Fruit fly (Drosophila melanogaster) whole organism, adult: ENCODE data around the gene brun.

Source experiments
- CG11617 ChIP-seq: fragments of 200-800 bp; sonication (Bioruptor generic); optimal IDR thresholded peaks from 2 replicates; lab custom pipeline; 2017; ENCODE audit warnings: mild to moderate bottlenecking, missing biosample characterization, missing genetic modification reagents, missing genetic modification characterization
- CG12768 ChIP-seq: fragments of 200-800 bp; sonication (Bioruptor generic); optimal IDR thresholded peaks from 2 replicates; lab custom pipeline; 2017; ENCODE audit warnings: missing biosample characterization, missing genetic modification characterization, mild to moderate bottlenecking, moderate library complexity, missing genetic modification reagents
- CG14711 ChIP-seq: fragments of 200-800 bp; sonication (Bioruptor generic); optimal IDR thresholded peaks from 2 replicates; lab custom pipeline; 2018; ENCODE audit warnings: missing biosample characterization, mild to moderate bottlenecking, missing genetic modification characterization, moderate library complexity
- CG1620 ChIP-seq: fragments of 200-800 bp; sonication (Bioruptor generic); optimal IDR thresholded peaks from 2 replicates; lab custom pipeline; 2016; ENCODE audit warnings: missing biosample characterization, missing genetic modification characterization
- CG33017 ChIP-seq: fragments of 200-800 bp; sonication (Bioruptor generic); optimal IDR thresholded peaks from 2 replicates; lab custom pipeline; 2018; ENCODE audit warnings: missing biosample characterization, mild to moderate bottlenecking, missing genetic modification characterization, moderate library complexity
- CG5204 ChIP-seq: fragments of 200-800 bp; sonication (Bioruptor generic); optimal IDR thresholded peaks from 2 replicates; lab custom pipeline; 2016; ENCODE audit warnings: missing biosample characterization, missing genetic modification characterization
- CG7045 ChIP-seq: fragments of 200-800 bp; sonication (Bioruptor generic); optimal IDR thresholded peaks from 2 replicates; lab custom pipeline; 2017; ENCODE audit warnings: missing biosample characterization, mild to moderate bottlenecking, missing genetic modification characterization
- CG7101 ChIP-seq: fragments of 200-800 bp; sonication (Bioruptor generic); optimal IDR thresholded peaks from 2 replicates; lab custom pipeline; 2018; ENCODE audit warnings: missing biosample characterization, mild to moderate bottlenecking, missing genetic modification characterization, moderate library complexity
- Clk ChIP-seq: fragments of 200-800 bp; sonication (Bioruptor generic); optimal IDR thresholded peaks from 2 replicates; lab custom pipeline; 2017; ENCODE audit warnings: missing biosample characterization, missing genetic modification characterization
- Crg-1 ChIP-seq: fragments of 200-800 bp; sonication (Bioruptor generic); optimal IDR thresholded peaks from 2 replicates; lab custom pipeline; 2016; ENCODE audit warnings: missing biosample characterization, missing genetic modification characterization
- Hr96 ChIP-seq: fragments of 200-800 bp; sonication (Bioruptor generic); optimal IDR thresholded peaks from 2 replicates; lab custom pipeline; 2016; ENCODE audit warnings: missing biosample characterization, missing genetic modification characterization
- Mnt ChIP-seq: fragments of 200-800 bp; sonication (Bioruptor generic); optimal IDR thresholded peaks from 2 replicates; lab custom pipeline; 2016; ENCODE audit warnings: missing biosample characterization, mild to moderate bottlenecking, missing genetic modification characterization
- bab1 ChIP-seq: fragments of 200-800 bp; sonication (Bioruptor generic); optimal IDR thresholded peaks from 3 replicates; lab custom pipeline; 2019; ENCODE audit warnings: missing biosample characterization, mild to moderate bottlenecking, missing genetic modification characterization, moderate library complexity
- cic ChIP-seq: fragments of 200-800 bp; sonication (Bioruptor generic); optimal IDR thresholded peaks from 2 replicates; lab custom pipeline; 2017; ENCODE audit warnings: missing biosample characterization, mild to moderate bottlenecking, missing genetic modification characterization, moderate library complexity
- cnc ChIP-seq, 2 experiments: fragments of >200 bp; optimal IDR thresholded peaks; 2 replicates each; lab custom pipeline; 2017
- kay ChIP-seq: fragments of 200-800 bp; sonication (Bioruptor generic); peaks from one replicate; lab custom pipeline; 2016; ENCODE audit warnings: missing biosample characterization, missing genetic modification characterization, borderline replicate concordance
- ovo ChIP-seq: fragments of 200-800 bp; sonication (Bioruptor generic); optimal IDR thresholded peaks from 2 replicates; lab custom pipeline; 2016; ENCODE audit warnings: missing biosample characterization, missing genetic modification characterization
- pad ChIP-seq: fragments of 200-800 bp; sonication (Bioruptor generic); optimal IDR thresholded peaks from 3 replicates; lab custom pipeline; 2017; ENCODE audit warnings: missing biosample characterization, missing genetic modification characterization, mild to moderate bottlenecking, moderate library complexity, missing genetic modification reagents
- tj ChIP-seq: fragments of 200-800 bp; sonication (Bioruptor generic); optimal IDR thresholded peaks from 3 replicates; lab custom pipeline; 2017; ENCODE audit warnings: missing biosample characterization, mild to moderate bottlenecking, missing genetic modification characterization, moderate library complexity
- toe ChIP-seq: fragments of 200-800 bp; sonication (Bioruptor generic); optimal IDR thresholded peaks from 2 replicates; lab custom pipeline; 2016; ENCODE audit warnings: missing biosample characterization, missing genetic modification characterization

Gene brun

DNA sequence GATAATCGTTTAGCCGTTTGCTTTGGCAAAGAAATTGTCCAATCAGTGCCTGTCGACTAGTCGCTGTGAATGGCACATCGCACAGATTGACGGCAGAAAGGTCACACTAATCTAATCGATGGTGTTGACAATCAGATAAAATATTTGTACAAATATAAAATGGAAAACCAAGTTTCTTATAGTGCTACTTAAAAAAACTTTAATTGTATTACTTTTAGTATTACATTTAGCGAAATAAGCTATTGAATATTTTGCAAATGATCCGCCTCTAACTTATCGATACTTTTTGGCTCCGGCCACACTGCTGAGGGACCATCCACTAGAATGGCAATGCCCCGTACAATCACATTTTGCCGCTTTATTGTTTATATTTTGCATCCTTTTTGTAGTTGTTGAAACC is at the start of gene brun, which contains the start of gene CG2614:
brun (minus strand) TSS at position 69 of the 400 bp plus-strand sequence.
CG2614 (plus strand) TSS at position 317 of the 400 bp plus-strand sequence.
- TF ChIP-seq bab1 = peak; percentile 74
- TF ChIP-seq Hr96 (GFP tag; lab: Kevin White, UChicago) = no peak
- TF ChIP-seq CG5204 (GFP tag; lab: Kevin White, UChicago) = no peak
- TF ChIP-seq ovo = peak; percentile 2
- TF ChIP-seq cnc (optimal IDR thresholded peaks at IDR 0.05; lab: Kevin White, UChicago) = no peak
- peak; percentile 51 for TF ChIP-seq tj (GFP tag; lab: Kevin White, UChicago)
- TF ChIP-seq CG7101 = peak; percentile 78
- peak; percentile 78 for TF ChIP-seq CG1620
- TF ChIP-seq Mnt (GFP tag; lab: Kevin White, UChicago) = peak; percentile 64
- TF ChIP-seq CG33017 (tag; lab: Kevin White, UChicago) = peak; percentile 5
- peak; percentile 42 for TF ChIP-seq CG7045 (GFP tag; lab: Kevin White, UChicago)
- peak; percentile 37 for TF ChIP-seq pad (GFP tag; lab: Kevin White, UChicago)
- TF ChIP-seq kay (GFP tag; lab: Kevin White, UChicago) = no peak
- peak; percentile 79 for TF ChIP-seq toe
- peak; percentile 70 for TF ChIP-seq CG11617 (GFP tag; lab: Kevin White, UChicago)
- no peak for TF ChIP-seq cic (GFP tag; lab: Kevin White, UChicago)
- TF ChIP-seq CG12768 (GFP tag; lab: Kevin White, UChicago) = peak; percentile 49
- TF ChIP-seq Clk (GFP tag; lab: Kevin White, UChicago) = peak; percentile 41
- TF ChIP-seq Crg-1 (GFP tag; lab: Kevin White, UChicago) = peak; percentile 24
- TF ChIP-seq CG14711 (tag; lab: Kevin White, UChicago) = peak; percentile 69

DNA sequence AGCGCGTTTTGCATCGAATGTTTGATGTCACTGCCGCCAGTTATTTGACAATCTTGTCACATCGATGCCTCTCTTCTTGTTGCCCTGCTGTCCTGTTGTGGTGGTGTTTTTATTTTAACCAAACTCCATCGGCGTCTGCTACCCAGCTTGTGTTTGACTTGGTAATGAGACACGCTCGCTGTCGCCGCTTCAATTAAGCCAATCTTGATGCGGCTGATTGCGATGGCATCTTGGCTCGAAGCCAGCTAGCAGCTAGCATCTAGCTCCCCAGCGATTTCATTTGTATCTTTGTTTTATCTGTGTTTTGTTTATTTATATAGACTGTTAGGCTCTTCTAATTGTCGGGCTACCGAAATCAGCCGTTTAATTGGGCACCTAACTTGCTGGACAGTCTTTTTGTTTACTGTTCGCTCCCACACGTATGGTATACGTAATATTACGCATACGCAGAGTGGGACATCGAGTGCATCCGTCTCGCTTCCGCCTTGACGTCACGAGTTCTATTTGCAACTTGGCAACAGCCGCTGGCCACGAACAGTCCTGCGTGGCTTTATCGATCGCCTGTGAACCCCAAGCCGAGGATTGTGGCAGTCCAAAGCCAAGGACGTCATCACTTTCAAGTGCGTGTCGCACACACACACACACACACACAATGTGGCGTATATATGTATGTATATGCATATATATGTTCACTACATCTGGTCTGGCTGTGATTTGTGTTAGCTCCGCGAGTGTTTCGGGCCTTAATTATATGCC is 48.7 kb upstream of the brun start:
- TF ChIP-seq CG7045 (GFP tag; lab: Kevin White, UChicago) (no peak), toe (no peak), pad (GFP tag; lab: Kevin White, UChicago) (no peak)

DNA sequence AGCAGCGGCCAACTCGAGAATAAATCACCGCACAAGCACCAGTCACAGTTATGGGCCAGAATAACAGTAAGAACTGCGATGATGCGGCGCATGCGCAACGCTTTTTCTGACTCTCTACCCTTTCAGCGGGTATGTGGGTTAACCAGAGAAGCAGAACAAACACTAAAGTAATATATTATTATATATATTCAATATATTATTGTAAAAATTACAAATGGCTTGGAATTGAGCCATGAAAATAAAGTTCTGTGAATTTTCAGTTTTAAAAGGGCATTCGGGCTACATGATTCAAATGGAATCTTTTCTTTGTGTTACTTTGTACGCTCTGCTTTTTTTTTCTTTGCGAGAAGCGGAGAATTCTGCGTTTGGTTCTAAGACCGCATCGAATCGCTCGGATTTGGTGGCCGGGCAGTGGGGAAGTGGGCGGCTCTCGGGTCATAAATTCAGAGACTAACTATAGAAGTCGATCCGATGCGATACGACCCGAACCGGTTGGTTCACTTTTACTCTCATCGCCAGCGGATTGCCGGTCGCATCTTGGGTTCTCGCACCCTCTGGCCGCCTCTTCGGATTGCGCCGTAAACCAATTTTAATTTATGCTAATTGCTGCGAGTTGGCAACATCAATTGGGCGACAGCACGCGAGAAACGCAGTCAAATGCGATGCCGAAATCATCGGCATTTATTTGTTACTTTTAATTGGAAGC is 44.7 kb upstream of the brun start:
- TF ChIP-seq ovo (no peak), pad (GFP tag; lab: Kevin White, UChicago) (no peak), CG7101 (no peak), cnc (optimal IDR thresholded peaks at IDR 0.05; lab: Kevin White, UChicago) (no peak), CG12768 (GFP tag; lab: Kevin White, UChicago) (no peak), CG7045 (GFP tag; lab: Kevin White, UChicago) (no peak), Hr96 (GFP tag; lab: Kevin White, UChicago) (no peak), toe (no peak)

DNA sequence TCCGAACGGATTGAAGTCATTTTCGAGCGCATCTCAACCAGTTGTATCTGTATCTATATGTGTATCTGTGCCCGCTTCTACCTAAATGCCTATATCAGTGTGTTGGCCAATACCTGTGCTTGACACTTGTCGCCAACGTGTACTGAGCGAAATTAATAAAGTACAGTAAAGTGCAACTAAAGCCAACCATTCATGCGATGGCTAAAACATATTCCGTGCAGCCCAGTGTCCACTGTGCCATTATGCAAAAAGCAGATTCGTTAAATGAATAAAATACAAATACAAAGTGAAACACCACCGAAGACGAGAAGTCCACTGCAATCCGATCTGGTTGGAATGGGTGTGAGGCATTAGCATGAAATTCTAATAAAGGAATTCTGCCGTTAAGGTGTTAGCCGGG is 39.1 kb upstream of the brun start:
- TF ChIP-seq tj (GFP tag; lab: Kevin White, UChicago) = peak; percentile 36
- TF ChIP-seq CG12768 (GFP tag; lab: Kevin White, UChicago) = no peak

dm6 chr2L:20690055-20690454 is 34.1 kb upstream of the brun start:
- TF ChIP-seq CG14711 (tag; lab: Kevin White, UChicago) = no peak
- TF ChIP-seq cic (GFP tag; lab: Kevin White, UChicago) = no peak
- TF ChIP-seq CG7045 (GFP tag; lab: Kevin White, UChicago) = no peak
- TF ChIP-seq Crg-1 (GFP tag; lab: Kevin White, UChicago) = no peak
- TF ChIP-seq tj (GFP tag; lab: Kevin White, UChicago) = no peak
- no peak for TF ChIP-seq bab1
- TF ChIP-seq ovo = no peak
- TF ChIP-seq CG33017 (tag; lab: Kevin White, UChicago) = no peak
- no peak for TF ChIP-seq Mnt (GFP tag; lab: Kevin White, UChicago)
- no peak for TF ChIP-seq kay (GFP tag; lab: Kevin White, UChicago)
- no peak for TF ChIP-seq CG11617 (GFP tag; lab: Kevin White, UChicago)
- no peak for TF ChIP-seq Clk (GFP tag; lab: Kevin White, UChicago)
- TF ChIP-seq pad (GFP tag; lab: Kevin White, UChicago) = no peak
- TF ChIP-seq Hr96 (GFP tag; lab: Kevin White, UChicago) = no peak
- no peak for TF ChIP-seq toe
- TF ChIP-seq CG12768 (GFP tag; lab: Kevin White, UChicago) = no peak

dm6 chr2L:20688722-20689121 is 32.7 kb upstream of the brun start:
- TF ChIP-seq bab1 (no peak), CG14711 (tag; lab: Kevin White, UChicago) (no peak), CG11617 (GFP tag; lab: Kevin White, UChicago) (no peak), tj (GFP tag; lab: Kevin White, UChicago) (no peak), cic (GFP tag; lab: Kevin White, UChicago) (no peak), CG5204 (GFP tag; lab: Kevin White, UChicago) (no peak), CG33017 (tag; lab: Kevin White, UChicago) (no peak), CG12768 (GFP tag; lab: Kevin White, UChicago) (no peak), Hr96 (GFP tag; lab: Kevin White, UChicago) (no peak), cnc (optimal IDR thresholded peaks at IDR 0.05; lab: Kevin White, UChicago) (no peak), kay (GFP tag; lab: Kevin White, UChicago) (no peak)
